Worm (Caenorhabditis elegans) whole organism, early embryonic: ENCODE measurements around the gene vms-1.

ENCODE experiments used
- aly-1 ChIP-seq: sonication (generic microtip); optimal IDR thresholded peaks from 2 replicates; lab custom pipeline; 2016; ENCODE audit warnings: missing genetic modification characterization, missing compliant biosample characterization
- ceh-36 ChIP-seq: sonication (generic microtip); optimal IDR thresholded peaks from 2 replicates; lab custom pipeline; 2016; ENCODE audit warnings: missing genetic modification characterization, inconsistent platforms, missing compliant biosample characterization
- ets-7 ChIP-seq: sonication (generic microtip); optimal IDR thresholded peaks from 2 replicates; lab custom pipeline; 2016; ENCODE audit warnings: missing genotype, missing genetic modification characterization, missing compliant biosample characterization
- hmbx-1 ChIP-seq: sonication (generic microtip); optimal IDR thresholded peaks from 2 replicates; lab custom pipeline; 2016; ENCODE audit warnings: mild to moderate bottlenecking, missing genetic modification characterization, missing compliant biosample characterization
- hmg-4 ChIP-seq: fragments of 200-800 bp; sonication (Bioruptor generic); optimal IDR thresholded peaks from 2 replicates; lab custom pipeline; 2018; ENCODE audit warnings: mild to moderate bottlenecking, missing genetic modification characterization, missing compliant biosample characterization
- hnd-1 ChIP-seq: sonication (generic microtip); optimal IDR thresholded peaks from 2 replicates; lab custom pipeline; 2016; ENCODE audit warnings: missing genetic modification characterization, missing compliant biosample characterization
- scrt-1 ChIP-seq: fragments of 200-800 bp; sonication (Bioruptor generic); IDR thresholded peaks from 2 replicates; pipeline ENCODE4 v1.3.6; 2022; ENCODE audit warnings: missing genetic modification characterization, missing compliant biosample characterization

DNA sequence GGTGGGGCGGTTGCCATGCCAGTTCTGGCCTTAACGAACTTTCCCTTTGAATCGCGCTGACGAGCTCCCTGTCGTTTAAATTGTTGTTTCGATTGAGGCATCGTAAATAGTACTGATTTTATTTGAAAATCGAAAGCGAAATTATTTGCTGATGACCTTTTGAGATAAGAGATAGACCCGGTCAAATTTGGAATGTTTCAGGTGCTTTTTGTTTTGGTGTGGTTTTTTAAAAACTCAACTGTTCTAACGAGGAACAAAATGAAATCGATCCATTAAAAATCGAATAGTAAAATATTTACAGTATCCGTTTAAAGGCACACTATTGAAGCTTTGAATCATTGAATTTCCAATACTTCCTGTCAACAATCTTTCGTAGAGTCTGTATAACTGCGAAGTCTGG lies 45.6 kb upstream of the vms-1 start, which contains the start of gene K12H4.6:
- TF ChIP-seq aly-1: no peak
- no peak for TF ChIP-seq hmbx-1
- no peak for TF ChIP-seq scrt-1 (GFP tag; lab: Robert Waterston, UW)
- no peak for TF ChIP-seq hnd-1 (tag; lab: Kevin White, UChicago)
- TF ChIP-seq ets-7 (tag; lab: Kevin White, UChicago): no peak
- TF ChIP-seq hmg-4 (GFP tag; lab: Kevin White, UChicago): no peak
- no peak for TF ChIP-seq ceh-36 (tag; lab: Kevin White, UChicago)
